Worm (Caenorhabditis elegans): Measurements from ENCODE around the gene tbc-17.

Gene tbc-17

DNA sequence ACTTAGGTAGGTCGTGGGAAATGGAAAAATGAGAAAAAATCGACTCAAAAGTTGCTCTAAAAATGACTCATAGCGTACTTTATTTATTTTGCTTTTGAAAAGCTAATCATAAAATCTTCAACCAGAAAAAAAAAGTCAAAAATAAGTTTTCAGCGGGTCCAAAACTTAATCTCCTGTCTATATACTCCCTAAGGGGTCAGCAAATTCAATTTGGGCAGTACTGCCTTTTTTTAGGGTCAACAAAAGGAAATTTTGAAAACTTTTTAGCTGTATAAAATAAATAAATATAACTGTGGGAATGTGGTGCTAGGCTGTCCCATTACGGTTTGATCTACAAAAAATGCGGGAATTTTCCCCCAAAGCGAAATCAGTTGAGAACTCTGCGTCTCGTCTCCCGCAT is 24.9 kb upstream of the tbc-17 start:
- TF ChIP-seq vab-15 (tag; optimal IDR thresholded peaks at IDR 0.05) = no peak
- TF ChIP-seq blmp-1 (tag; optimal IDR thresholded peaks at IDR 0.05) = no peak
- peak; percentile 1 for TF ChIP-seq lin-14 (GFP tag; optimal IDR thresholded peaks at IDR 0.05)
- TF ChIP-seq nhr-28 (tag; optimal IDR thresholded peaks at IDR 0.05) = no peak
- TF ChIP-seq fkh-10 (GFP tag; optimal IDR thresholded peaks at IDR 0.05) = peak; percentile 69
- no peak for TF ChIP-seq tlp-1 (tag; optimal IDR thresholded peaks at IDR 0.05)
- TF ChIP-seq nhr-47 (tag; optimal IDR thresholded peaks at IDR 0.05) = no peak
- no peak for TF ChIP-seq ztf-11 (tag; optimal IDR thresholded peaks at IDR 0.05)
- TF ChIP-seq nhr-12 (tag; optimal IDR thresholded peaks at IDR 0.05) = no peak

DNA sequence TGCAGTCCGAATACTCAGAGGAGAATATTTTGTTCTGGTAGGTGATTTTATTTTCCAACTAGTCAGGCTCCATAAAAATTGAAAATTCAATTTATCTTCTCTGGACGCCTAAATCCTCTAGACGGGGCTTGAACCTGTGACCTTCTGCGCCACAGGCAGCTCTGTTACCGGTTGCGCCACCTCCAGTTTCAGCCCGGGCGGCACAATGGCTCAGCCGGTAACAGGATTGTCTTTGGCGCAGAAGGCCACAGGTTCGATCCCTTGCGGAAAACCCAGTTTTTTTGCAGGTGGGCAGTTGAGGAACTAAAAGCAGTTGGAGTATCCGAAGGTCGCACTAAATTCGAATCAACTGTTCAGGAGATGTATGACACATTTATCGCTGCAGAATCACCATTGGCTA is 24.3 kb upstream of the tbc-17 start:
- TF ChIP-seq xbp-1 (tag; optimal IDR thresholded peaks at IDR 0.05) (no peak), fos-1 (tag; optimal IDR thresholded peaks at IDR 0.05) (no peak), Y116A8C.19 (tag; optimal IDR thresholded peaks at IDR 0.05; ENCODE audit: borderline replicate concordance) (no peak), lir-3 (tag; optimal IDR thresholded peaks at IDR 0.05; ENCODE audit: poor library complexity) (no peak), nhr-71 (tag; optimal IDR thresholded peaks at IDR 0.05) (no peak), rnt-1 (tag; optimal IDR thresholded peaks at IDR 0.05) (no peak), nhr-90 (tag; optimal IDR thresholded peaks at IDR 0.05; ENCODE audit: poor library complexity) (no peak)

DNA sequence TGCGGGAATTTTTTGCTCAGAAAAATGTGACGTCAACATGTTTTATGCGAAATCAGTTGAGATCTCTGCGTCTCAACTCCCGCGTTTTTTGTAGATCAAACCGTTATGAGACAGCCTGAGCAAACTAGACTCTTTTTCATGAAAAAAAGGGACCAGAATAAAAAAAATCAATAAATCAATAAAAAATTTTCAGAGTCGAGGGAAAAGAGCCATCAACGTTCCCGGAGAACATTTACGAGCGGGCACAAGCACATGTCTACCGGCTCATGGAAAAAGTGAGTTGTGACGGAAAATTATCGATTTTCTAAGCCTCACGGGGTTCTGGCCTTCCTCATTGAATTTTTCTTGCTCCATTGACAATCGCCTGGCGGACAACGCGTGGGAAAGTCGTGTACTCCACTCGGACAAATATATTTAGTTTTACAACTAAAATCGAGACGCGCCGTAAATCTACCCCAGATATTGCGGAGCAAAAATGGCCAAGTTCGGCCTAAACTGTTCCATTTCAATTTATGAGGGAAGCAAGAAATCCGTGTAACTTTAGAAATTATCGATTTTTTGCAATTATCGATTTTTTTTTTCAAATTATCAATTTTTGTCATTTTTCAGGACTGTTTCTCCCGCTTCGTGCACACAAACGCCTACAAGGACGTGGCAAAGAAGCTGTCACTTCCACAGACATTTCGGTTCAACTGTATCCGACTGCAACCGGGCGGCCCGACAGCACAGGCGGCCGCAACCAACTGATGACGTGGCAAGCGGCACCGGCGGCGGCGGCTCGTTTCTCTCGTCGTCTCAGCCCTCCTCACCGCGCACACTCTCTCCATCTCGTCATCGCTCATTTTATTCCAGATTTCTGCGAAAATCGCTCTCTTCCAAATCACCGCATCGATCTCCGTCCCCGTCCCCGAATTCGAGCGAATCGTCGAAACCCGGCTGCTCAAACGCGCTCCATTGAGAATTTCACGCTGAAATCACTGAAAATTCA is 23.0 kb upstream of the tbc-17 start:
- TF ChIP-seq efl-1 (optimal IDR thresholded peaks at IDR 0.05) = no peak
- TF ChIP-seq efl-1 (GFP tag; optimal IDR thresholded peaks at IDR 0.05 in 1 of 2) = peak in 1 of 2 experiments; percentile 28
- TF ChIP-seq pqm-1 (tag; optimal IDR thresholded peaks at IDR 0.05) = no peak
- peak; percentile 40; the same call in 1 of the 2 replicates for TF ChIP-seq mab-9 (GFP tag; IDR thresholded peaks at IDR 0.05)

- TF ChIP-seq unc-86 (tag; optimal IDR thresholded peaks at IDR 0.05) = no peak
- TF ChIP-seq aly-2 (tag; optimal IDR thresholded peaks at IDR 0.05) = no peak
- TF ChIP-seq unc-62 (GFP tag; optimal IDR thresholded peaks at IDR 0.05) = no peak
- no peak for TF ChIP-seq unc-98 (GFP tag; IDR thresholded peaks at IDR 0.05)
- no peak for TF ChIP-seq lin-13 (GFP tag; optimal IDR thresholded peaks at IDR 0.05)
- peak; percentile 66 for TF ChIP-seq nhr-85 (tag)
Measured at ce11 chrII:12671892-12672291, 22.3 kb upstream of the tbc-17 start.

DNA sequence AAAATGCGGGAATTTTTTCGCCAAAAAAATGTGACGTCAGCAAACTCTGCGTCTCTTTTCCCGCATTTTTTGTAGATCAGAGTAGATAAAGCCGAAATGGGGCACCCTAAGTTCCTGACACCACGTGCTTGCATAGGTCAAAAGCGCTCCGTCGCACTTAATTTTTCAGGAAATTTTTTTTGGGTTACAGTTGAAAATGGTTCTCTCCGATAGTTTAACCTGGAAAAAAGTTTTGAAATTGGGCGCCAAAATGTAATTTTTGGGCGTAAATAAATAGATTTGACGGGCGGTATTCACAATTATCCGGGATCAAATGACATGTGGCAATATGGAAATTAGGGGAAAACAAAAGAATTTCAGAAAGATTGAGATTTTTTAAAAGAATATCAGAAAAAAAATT is 21.7 kb upstream of the tbc-17 start:
- TF ChIP-seq mdl-1 (tag; optimal IDR thresholded peaks at IDR 0.05) (no peak), nhr-19 (GFP tag; conservative IDR thresholded peaks at IDR 0.05) (0 out of 2 replicates have a peak, but pooled peaks have one; percentile 4), nhr-77 (tag; optimal IDR thresholded peaks at IDR 0.05) (no peak), rnt-1 (tag; optimal IDR thresholded peaks at IDR 0.05) (no peak), efl-1 (optimal IDR thresholded peaks at IDR 0.05) (no peak), efl-1 (GFP tag; optimal IDR thresholded peaks at IDR 0.05 in 1 of 2) (peak in 1 of 2 experiments; percentile 27), fkh-8 (tag; optimal IDR thresholded peaks at IDR 0.05) (peak; percentile 4)

ce11 chrII:12673311-12673710 is 20.9 kb upstream of the tbc-17 start:
- TF ChIP-seq efl-1 (optimal IDR thresholded peaks at IDR 0.05) = no peak
- peak in 1 of 2 experiments; percentile 92 for TF ChIP-seq efl-1 (GFP tag; optimal IDR thresholded peaks at IDR 0.05 in 1 of 2)
- TF ChIP-seq nhr-84 (tag; optimal IDR thresholded peaks at IDR 0.05) = no peak
- no peak for TF ChIP-seq aha-1 (tag; optimal IDR thresholded peaks at IDR 0.05)
